Fruit fly (Drosophila melanogaster) whole organism, pupa: ENCODE data around the gene CG6333.

Source experiments
- CG13204 ChIP-seq: fragments of 200-800 bp; sonication (Bioruptor generic); optimal IDR thresholded peaks from 2 replicates; lab custom pipeline; 2018; ENCODE audit warnings: missing biosample characterization, mild to moderate bottlenecking, missing genetic modification characterization, moderate library complexity
- CG14655 ChIP-seq: fragments of 200-800 bp; sonication (Bioruptor generic); optimal IDR thresholded peaks from 3 replicates; lab custom pipeline; 2017; ENCODE audit warnings: mild to moderate bottlenecking, missing biosample characterization, missing genetic modification reagents, missing genetic modification characterization
- CG34367 ChIP-seq: fragments of 200-800 bp; sonication (Bioruptor generic); optimal IDR thresholded peaks from 2 replicates; lab custom pipeline; 2018; ENCODE audit warnings: missing biosample characterization, mild to moderate bottlenecking, missing genetic modification characterization
- CG8301 ChIP-seq: fragments of 200-800 bp; sonication (Bioruptor generic); optimal IDR thresholded peaks from 2 replicates; lab custom pipeline; 2018; ENCODE audit warnings: missing biosample characterization, mild to moderate bottlenecking, missing genetic modification characterization
- CG9948 ChIP-seq: fragments of 200-800 bp; sonication (Bioruptor generic); optimal IDR thresholded peaks from 2 replicates; lab custom pipeline; 2018; ENCODE audit warnings: missing biosample characterization, mild to moderate bottlenecking, missing genetic modification characterization, moderate library complexity
- D1 ChIP-seq: fragments of 200-800 bp; sonication (Bioruptor generic); optimal IDR thresholded peaks from 2 replicates; lab custom pipeline; 2018; ENCODE audit warnings: missing biosample characterization, mild to moderate bottlenecking, missing genetic modification characterization, moderate library complexity
- EcR ChIP-seq: fragments of 200-800 bp; sonication (Bioruptor generic); optimal IDR thresholded peaks from 3 replicates; lab custom pipeline; 2019; ENCODE audit warnings: missing biosample characterization, missing genetic modification characterization, mild to moderate bottlenecking, moderate library complexity, missing genetic modification reagents
- Ets98B ChIP-seq: fragments of 200-800 bp; sonication (Bioruptor generic); IDR thresholded peaks from 2 replicates; pipeline ENCODE4 v1.3.6; 2022; ENCODE audit warnings: missing biosample characterization, missing genetic modification characterization
- Pif1A ChIP-seq: fragments of 200-800 bp; sonication (Bioruptor generic); optimal IDR thresholded peaks from 3 replicates; lab custom pipeline; 2016; ENCODE audit warnings: missing biosample characterization, missing genetic modification characterization
- Pif1B ChIP-seq: fragments of 200-800 bp; sonication (Bioruptor generic); optimal IDR thresholded peaks from 3 replicates; lab custom pipeline; 2016; ENCODE audit warnings: missing biosample characterization, missing genetic modification characterization
- Snoo ChIP-seq: fragments of 200-800 bp; sonication (Bioruptor generic); optimal IDR thresholded peaks from 3 replicates; lab custom pipeline; 2017; ENCODE audit warnings: missing biosample characterization, mild to moderate bottlenecking, missing genetic modification characterization, inconsistent platforms
- rn ChIP-seq: fragments of 200-800 bp; sonication (Bioruptor generic); IDR thresholded peaks from 2 replicates; pipeline ENCODE4 v1.3.6; 2022; ENCODE audit warnings: missing biosample characterization, missing genetic modification characterization

DNA sequence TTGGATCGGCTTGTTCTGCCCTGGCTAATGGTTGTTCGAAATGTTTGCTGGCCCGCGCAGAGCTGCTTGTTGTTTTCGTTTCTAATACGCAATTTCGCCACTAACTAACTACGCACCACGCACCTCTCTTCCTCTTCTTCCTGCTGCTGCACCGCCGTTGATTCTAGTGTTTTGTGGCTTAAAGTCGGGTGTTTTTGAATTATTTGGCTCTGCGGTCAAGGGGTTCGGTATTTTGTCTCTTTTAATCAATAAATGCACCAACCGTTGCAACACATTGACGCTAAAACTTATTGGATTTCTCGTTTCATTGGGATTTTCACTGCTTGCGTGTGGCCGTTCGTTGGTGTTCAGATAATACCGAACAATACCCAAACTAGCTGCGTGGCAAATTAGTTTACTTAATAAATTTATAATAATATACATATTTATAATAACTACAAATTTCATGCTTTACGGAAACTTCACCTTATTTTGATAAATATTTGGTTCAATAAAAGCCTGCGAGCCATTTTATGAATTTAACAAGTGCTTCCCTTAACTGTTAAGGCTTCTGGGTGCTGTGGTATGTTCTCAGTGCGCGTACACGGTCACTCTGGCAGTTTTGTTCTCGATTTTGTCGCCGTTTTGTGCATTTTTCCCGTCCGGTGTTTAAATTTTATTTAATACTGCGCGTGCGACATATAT is 43.6 kb upstream of the CG6333 start, which contains the start of the genes Edc3 and Nedd4:
- TF ChIP-seq Pif1B (GFP tag; lab: Kevin White, UChicago): no peak
- no peak for TF ChIP-seq CG8301
- TF ChIP-seq CG34367: no peak
- TF ChIP-seq D1: no peak
- no peak for TF ChIP-seq CG9948 (tag; lab: Kevin White, UChicago)
- TF ChIP-seq Pif1A: no peak
- no peak for TF ChIP-seq EcR
- no peak for TF ChIP-seq CG13204 (GFP tag; lab: Kevin White, UChicago)
- no peak for TF ChIP-seq Snoo
- TF ChIP-seq Ets98B (GFP tag; lab: Robert Waterston, UW): no peak
- TF ChIP-seq rn (GFP tag; lab: Robert Waterston, UW): no peak
- no peak for TF ChIP-seq CG14655
